Worm (Caenorhabditis elegans) whole organism, L4 larva: ENCODE measurements around the gene T03F7.5.
A peak's percentile ranks its signal among the peaks of the same experiment; 100 is the strongest.

ENCODE experiments used
- F10B5.3 ChIP-seq: sonication (generic microtip); optimal IDR thresholded peaks from 2 replicates; lab custom pipeline; 2016; ENCODE audit warnings: mild to moderate bottlenecking, missing genetic modification characterization, missing compliant biosample characterization
- F26F4.8 ChIP-seq: fragments of 200-800 bp; sonication (Bioruptor generic); conservative IDR thresholded peaks from 2 replicates; pipeline ENCODE4 v1.3.6; 2022; ENCODE audit warnings: missing genetic modification characterization, missing compliant biosample characterization
- F37D6.2 ChIP-seq: sonication (generic microtip); optimal IDR thresholded peaks from 2 replicates; lab custom pipeline; 2016; ENCODE audit warnings: mild to moderate bottlenecking, missing genetic modification characterization, missing compliant biosample characterization
- F44E2.7 ChIP-seq: fragments of 200-800 bp; sonication (Bioruptor generic); IDR thresholded peaks from 2 replicates; pipeline ENCODE4 v2.1.2; 2022; ENCODE audit warnings: missing genetic modification characterization, missing compliant biosample characterization
- F49E8.2 ChIP-seq: sonication (generic microtip); optimal IDR thresholded peaks from 2 replicates; lab custom pipeline; 2016; ENCODE audit warnings: missing compliant biosample characterization, mild to moderate bottlenecking, missing genetic modification characterization, borderline replicate concordance
- T26A8.4 ChIP-seq: fragments of 200-800 bp; sonication (Bioruptor generic); IDR thresholded peaks from 2 replicates; pipeline ENCODE4 v1.3.6; 2022; ENCODE audit warnings: missing genetic modification characterization, missing compliant biosample characterization
- ZK546.5 ChIP-seq, 2 experiments: sonication (generic microtip); optimal IDR thresholded peaks; 2 replicates each; lab custom pipeline; 2017; ENCODE audit warnings: missing biosample characterization in 2 of 2, missing genetic modification characterization in 2 of 2
- aha-1 ChIP-seq: fragments of 150-350 bp; peaks from one replicate; lab custom pipeline; 2014; ENCODE audit warnings: missing biosample characterization, missing genetic modification characterization
- aly-2 ChIP-seq: sonication (generic microtip); optimal IDR thresholded peaks from 2 replicates; lab custom pipeline; 2018; ENCODE audit warnings: missing biosample characterization, missing genetic modification characterization
- arid-1 ChIP-seq: fragments of 200-800 bp; sonication (Bioruptor generic); conservative IDR thresholded peaks from 2 replicates; pipeline ENCODE4 v1.3.6; 2022; ENCODE audit warnings: missing genetic modification reagents, missing genetic modification characterization, missing compliant biosample characterization
- attf-4 ChIP-seq: sonication (generic microtip); optimal IDR thresholded peaks from 3 replicates; lab custom pipeline; 2017; ENCODE audit warnings: missing biosample characterization, missing genetic modification characterization
- ceh-32 ChIP-seq: sonication (generic microtip); optimal IDR thresholded peaks from 2 replicates; lab custom pipeline; 2016; ENCODE audit warnings: mild to moderate bottlenecking, missing genetic modification characterization, missing compliant biosample characterization; ENCODE audit not compliant: poor library complexity
- ctbp-1 ChIP-seq: fragments of 200-800 bp; sonication (Bioruptor generic); IDR thresholded peaks from 2 replicates; pipeline ENCODE4 v1.3.6; 2022; ENCODE audit warnings: missing genetic modification reagents, missing genetic modification characterization, missing compliant biosample characterization
- daf-16 ChIP-seq, 3 experiments: sonication (generic microtip); optimal IDR thresholded peaks; 2 replicates each; lab custom pipeline; 2016 to 2017; ENCODE audit warnings: missing genetic modification characterization in 3 of 3, missing genetic modification reagents in 3 of 3, mild to moderate bottlenecking in 2 of 3, missing compliant biosample characterization in 2 of 3, missing biosample characterization in 1 of 3, moderate library complexity in 1 of 3
- dmd-6 ChIP-seq: fragments of 200-800 bp; sonication (Bioruptor generic); IDR thresholded peaks from 2 replicates; pipeline ENCODE4 v1.3.6; 2022; ENCODE audit warnings: missing genetic modification reagents, missing genetic modification characterization, missing compliant biosample characterization
- dpl-1 ChIP-seq: fragments of 150-350 bp; optimal IDR thresholded peaks from 2 replicates; lab custom pipeline; 2014; ENCODE audit warnings: missing biosample characterization, missing genetic modification reagents, missing genetic modification characterization
- dve-1 ChIP-seq: sonication (generic microtip); optimal IDR thresholded peaks from 2 replicates; lab custom pipeline; 2017; ENCODE audit warnings: antibody characterized with exemption, mild to moderate bottlenecking, missing genetic modification characterization, missing compliant biosample characterization; ENCODE audit not compliant: insufficient read depth
- egl-27 ChIP-seq: sonication (generic microtip); optimal IDR thresholded peaks from 3 replicates; lab custom pipeline; 2017; ENCODE audit warnings: missing biosample characterization, missing genetic modification reagents, missing genetic modification characterization
- fos-1 ChIP-seq: fragments of 150-350 bp; optimal IDR thresholded peaks from 2 replicates; lab custom pipeline; 2014; ENCODE audit warnings: missing biosample characterization, missing genetic modification characterization
- gei-8 ChIP-seq: fragments of 200-800 bp; sonication (Bioruptor generic); optimal IDR thresholded peaks from 2 replicates; lab custom pipeline; 2018; ENCODE audit warnings: mild to moderate bottlenecking, missing genetic modification characterization, missing compliant biosample characterization
- hif-1 ChIP-seq, 2 experiments: sonication (generic microtip); optimal IDR thresholded peaks; 2 replicates each; lab custom pipeline; 2016 to 2017; ENCODE audit warnings: missing compliant biosample characterization in 2 of 2, missing genetic modification characterization in 2 of 2, missing genetic modification reagents in 2 of 2, missing genotype in 2 of 2, mild to moderate bottlenecking in 1 of 2
- hlh-11 ChIP-seq: fragments of 200-800 bp; sonication (Bioruptor generic); optimal IDR thresholded peaks from 2 replicates; lab custom pipeline; 2018; ENCODE audit warnings: mild to moderate bottlenecking, missing genetic modification characterization, missing compliant biosample characterization
- hlh-30 ChIP-seq: sonication (generic microtip); optimal IDR thresholded peaks from 2 replicates; lab custom pipeline; 2017; ENCODE audit warnings: antibody characterized with exemption, mild to moderate bottlenecking, missing genetic modification characterization, missing compliant biosample characterization; ENCODE audit not compliant: insufficient read depth
- hmg-1.1 ChIP-seq: fragments of 200-800 bp; sonication (Bioruptor generic); IDR thresholded peaks from 2 replicates; pipeline ENCODE4 v1.3.6; 2022; ENCODE audit warnings: missing genetic modification reagents, missing genetic modification characterization, missing compliant biosample characterization
- lin-1 ChIP-seq: fragments of 200-800 bp; sonication (Bioruptor generic); IDR thresholded peaks from 2 replicates; pipeline ENCODE4 v1.3.6; 2022; ENCODE audit warnings: missing genetic modification reagents, missing genetic modification characterization, missing compliant biosample characterization
- lin-13 ChIP-seq: fragments of 150-350 bp; optimal IDR thresholded peaks from 2 replicates; lab custom pipeline; 2014; ENCODE audit warnings: missing biosample characterization, missing genetic modification reagents, missing genetic modification characterization
- lin-15B ChIP-seq: fragments of 150-350 bp; sonication (generic microtip); optimal IDR thresholded peaks from 3 replicates; lab custom pipeline; 2014; ENCODE audit warnings: missing biosample characterization, missing genetic modification characterization
- lin-39 ChIP-seq: fragments of 150-350 bp; optimal IDR thresholded peaks from 2 replicates; lab custom pipeline; 2014; ENCODE audit warnings: missing biosample characterization, missing genetic modification reagents, missing genetic modification characterization
- lir-3 ChIP-seq: sonication (generic microtip); optimal IDR thresholded peaks from 2 replicates; lab custom pipeline; 2016; ENCODE audit warnings: mild to moderate bottlenecking, missing genetic modification characterization, missing compliant biosample characterization
- madf-5 ChIP-seq, 2 experiments: fragments of 200-800 bp; sonication (Bioruptor generic); IDR thresholded peaks; 2 replicates each; pipeline ENCODE4 v1.3.6; 2022; ENCODE audit warnings: missing compliant biosample characterization in 2 of 2, missing genetic modification characterization in 2 of 2
- mdl-1 ChIP-seq, 2 experiments: fragments of 150-350 bp in 1 of 2; sonication (generic microtip) in 1 of 2; optimal IDR thresholded peaks; 2 replicates each; lab custom pipeline; 2014 to 2017; ENCODE audit warnings: missing biosample characterization in 2 of 2, missing genetic modification characterization in 2 of 2
- mes-2 ChIP-seq: sonication (generic microtip); optimal IDR thresholded peaks from 2 replicates; lab custom pipeline; 2016; ENCODE audit warnings: missing genotype, mild to moderate bottlenecking, missing genetic modification characterization, missing compliant biosample characterization; ENCODE audit not compliant: poor library complexity, severe bottlenecking
- mxl-3 ChIP-seq: fragments of 200-800 bp; sonication (Bioruptor generic); optimal IDR thresholded peaks from 2 replicates; lab custom pipeline; 2018; ENCODE audit warnings: mild to moderate bottlenecking, missing genetic modification characterization, missing compliant biosample characterization
- nhr-28 ChIP-seq: fragments of 150-350 bp; optimal IDR thresholded peaks from 2 replicates; lab custom pipeline; 2014; ENCODE audit warnings: missing biosample characterization, missing genetic modification characterization
- nhr-48 ChIP-seq: sonication (generic microtip); optimal IDR thresholded peaks from 2 replicates; lab custom pipeline; 2016; ENCODE audit warnings: mild to moderate bottlenecking, missing genetic modification characterization, missing compliant biosample characterization
- nhr-76 ChIP-seq: fragments of 150-350 bp; optimal IDR thresholded peaks from 2 replicates; lab custom pipeline; 2014; ENCODE audit warnings: missing biosample characterization, missing genetic modification characterization
- nhr-77 ChIP-seq: fragments of 150-350 bp; optimal IDR thresholded peaks from 2 replicates; lab custom pipeline; 2014; ENCODE audit warnings: missing biosample characterization, missing genetic modification characterization
- php-3 ChIP-seq: fragments of 200-800 bp; sonication (Bioruptor generic); IDR thresholded peaks from 2 replicates; pipeline ENCODE4 v1.3.6; 2022; ENCODE audit warnings: missing genetic modification reagents, missing genetic modification characterization, missing compliant biosample characterization
- pqm-1 ChIP-seq: sonication (generic microtip); optimal IDR thresholded peaks from 2 replicates; lab custom pipeline; 2017; ENCODE audit warnings: missing biosample characterization, missing genetic modification characterization
- sdz-12 ChIP-seq: fragments of 200-800 bp; sonication (Bioruptor generic); optimal IDR thresholded peaks from 2 replicates; lab custom pipeline; 2018; ENCODE audit warnings: mild to moderate bottlenecking, missing genetic modification characterization, missing compliant biosample characterization
- skn-1 ChIP-seq: fragments of 150-350 bp; optimal IDR thresholded peaks from 2 replicates; lab custom pipeline; 2014; ENCODE audit warnings: missing biosample characterization, missing genetic modification characterization
- tra-1 ChIP-seq: fragments of 200-800 bp; sonication (Bioruptor generic); IDR thresholded peaks from 2 replicates; pipeline ENCODE4 v1.3.6; 2022; ENCODE audit warnings: missing genetic modification reagents, missing genetic modification characterization, missing compliant biosample characterization
- unc-130 ChIP-seq: sonication (generic microtip); optimal IDR thresholded peaks from 2 replicates; lab custom pipeline; 2016; ENCODE audit warnings: missing genetic modification reagents, missing genetic modification characterization, missing compliant biosample characterization
- unc-39 ChIP-seq: sonication (generic microtip); optimal IDR thresholded peaks from 2 replicates; lab custom pipeline; 2017; ENCODE audit warnings: missing biosample characterization, missing genetic modification characterization
- unc-62 ChIP-seq, 3 experiments: fragments of 150-350 bp in 1 of 3; sonication (generic microtip); optimal IDR thresholded peaks in 2 of 3; peaks in 1 of 3; 1 replicate in 1 of 3; 2 replicates in 2 of 3; lab custom pipeline; 2014 to 2017; ENCODE audit warnings: missing biosample characterization in 3 of 3, missing genetic modification characterization in 3 of 3, missing genetic modification reagents in 3 of 3, missing genotype in 1 of 3
- vab-7 ChIP-seq: fragments of 200-800 bp; sonication (Bioruptor generic); IDR thresholded peaks from 2 replicates; pipeline ENCODE4 v1.3.6; 2022; ENCODE audit warnings: missing genetic modification reagents, missing genetic modification characterization, missing compliant biosample characterization

T03F7.5 gene

DNA sequence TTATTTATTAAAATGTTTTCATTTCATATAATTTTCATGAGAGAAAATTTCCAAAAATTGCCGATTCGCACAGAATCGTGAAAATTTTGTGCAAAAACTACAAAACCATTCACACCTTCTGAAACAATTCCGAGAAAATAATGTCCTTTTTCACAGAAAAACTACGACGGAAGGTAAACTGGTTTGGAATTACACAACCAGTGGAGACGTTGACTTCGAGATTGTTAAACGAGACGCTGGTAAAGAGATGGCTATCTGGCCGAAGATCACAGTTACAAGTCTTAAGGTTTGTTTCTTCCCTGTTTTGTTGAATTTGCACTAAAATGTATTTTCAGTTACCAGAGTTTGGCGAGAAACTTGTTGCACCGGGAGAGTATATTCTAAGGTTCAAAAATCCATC lies 14.4 kb upstream of the T03F7.5 start:
- peak; percentile 77 for TF ChIP-seq aha-1 (tag; lab: Kevin White, UChicago)
- peak in 1 of 2 experiments; percentile 24 for TF ChIP-seq unc-62 (GFP tag; optimal IDR thresholded peaks at IDR 0.05 in 1 of 2; lab: Kevin White, UChicago)
- no peak for TF ChIP-seq unc-62 (tag; optimal IDR thresholded peaks at IDR 0.05; lab: Kevin White, UChicago)
- TF ChIP-seq hif-1 (tag; optimal IDR thresholded peaks at IDR 0.05; lab: Kevin White, UChicago): no peak

DNA sequence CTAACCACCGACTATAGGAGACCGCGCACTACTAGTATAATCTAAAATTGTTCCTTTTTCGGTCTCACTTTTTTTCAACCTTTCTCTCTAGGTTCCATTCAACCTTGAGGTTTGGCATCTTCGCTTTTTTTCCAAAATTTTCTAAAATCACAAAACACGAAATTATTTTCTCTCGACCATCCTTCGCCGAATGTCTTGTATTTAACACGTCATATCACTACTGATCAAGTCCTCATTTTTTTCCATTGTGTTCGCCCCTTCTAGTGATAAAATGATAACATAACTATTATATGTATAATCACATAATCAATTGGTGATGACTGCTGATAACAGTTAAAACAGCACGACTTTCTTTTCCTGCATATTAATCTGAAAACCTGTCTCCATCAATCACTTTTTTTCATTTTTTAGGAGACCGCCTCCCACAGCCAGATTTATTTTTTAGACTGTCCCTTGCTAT lies 12.5 kb upstream of the T03F7.5 start, which contains the start of gene T03F7.7:
T03F7.7 (plus strand) TSS at position 410 of the 460 bp plus-strand sequence.
- no peak for TF ChIP-seq madf-5 (GFP tag; IDR thresholded peaks at IDR 0.05; lab: Robert Waterston, UW)
- TF ChIP-seq mxl-3: peak; percentile 46
- TF ChIP-seq hlh-30: no peak
- no peak for TF ChIP-seq skn-1 (tag; lab: Kevin White, UChicago)
- no peak for TF ChIP-seq attf-4 (tag; lab: Kevin White, UChicago)
- TF ChIP-seq pqm-1 (tag; lab: Kevin White, UChicago): peak; percentile 93
- TF ChIP-seq lin-39 (tag; lab: Kevin White, UChicago): no peak
- no peak for TF ChIP-seq F37D6.2
- no peak for TF ChIP-seq F49E8.2 (tag; lab: Kevin White, UChicago)
- no peak for TF ChIP-seq aly-2 (tag; lab: Kevin White, UChicago)
- no peak for TF ChIP-seq sdz-12 (GFP tag; lab: Kevin White, UChicago)
- peak; percentile 64 for TF ChIP-seq nhr-77 (tag; lab: Kevin White, UChicago)
- peak in 1 of 2 experiments; percentile 35 for TF ChIP-seq mdl-1 (tag; optimal IDR thresholded peaks at IDR 0.05; lab: Kevin White, UChicago)
- no peak for TF ChIP-seq lin-15B (tag; lab: Kevin White, UChicago)
- no peak for TF ChIP-seq mes-2 (tag; lab: Kevin White, UChicago)
- no peak for TF ChIP-seq daf-16 (GFP tag; optimal IDR thresholded peaks at IDR 0.05; lab: Kevin White, UChicago)
- peak; percentile 55 for TF ChIP-seq daf-16 (tag; optimal IDR thresholded peaks at IDR 0.05; lab: Kevin White, UChicago)
- TF ChIP-seq dpl-1 (GFP tag; lab: Kevin White, UChicago): no peak
- TF ChIP-seq dve-1 (tag; lab: Kevin White, UChicago): no peak
- no peak for TF ChIP-seq unc-39 (tag; lab: Kevin White, UChicago)
- TF ChIP-seq lir-3 (tag; lab: Kevin White, UChicago): no peak
- no peak for TF ChIP-seq F26F4.8
- no peak for TF ChIP-seq gei-8
- TF ChIP-seq F10B5.3 (tag; lab: Kevin White, UChicago): no peak
- no peak for TF ChIP-seq unc-130 (GFP tag; lab: Kevin White, UChicago)
- no peak for TF ChIP-seq egl-27 (tag; lab: Kevin White, UChicago)
- TF ChIP-seq hlh-11 (tag; lab: Kevin White, UChicago): peak; percentile 66
- peak; percentile 84 for TF ChIP-seq lin-1
- no peak for TF ChIP-seq hmg-1.1 (GFP tag; lab: Robert Waterston, UW)
- TF ChIP-seq php-3 (GFP tag; lab: Robert Waterston, UW): peak; percentile 75
- no peak for TF ChIP-seq ctbp-1 (GFP tag; lab: Robert Waterston, UW)
- TF ChIP-seq vab-7 (GFP tag; lab: Robert Waterston, UW): no peak
- TF ChIP-seq F44E2.7 (GFP tag; lab: Robert Waterston, UW): no peak
- no peak for TF ChIP-seq T26A8.4
- TF ChIP-seq ceh-32 (tag; lab: Kevin White, UChicago): no peak
- no peak for TF ChIP-seq unc-62 (GFP tag; optimal IDR thresholded peaks at IDR 0.05 in 1 of 2; lab: Kevin White, UChicago)
- TF ChIP-seq unc-62 (tag; optimal IDR thresholded peaks at IDR 0.05; lab: Kevin White, UChicago): no peak
- no peak for TF ChIP-seq arid-1 (GFP tag; lab: Robert Waterston, UW)
- TF ChIP-seq ZK546.5 (tag; optimal IDR thresholded peaks at IDR 0.05; lab: Kevin White, UChicago): no peak
- peak; percentile 45 for TF ChIP-seq nhr-48 (tag; lab: Kevin White, UChicago)
- TF ChIP-seq nhr-28: peak; percentile 85
- TF ChIP-seq fos-1 (tag; lab: Kevin White, UChicago): no peak
- no peak for TF ChIP-seq nhr-76 (tag; lab: Kevin White, UChicago)
- TF ChIP-seq dmd-6 (GFP tag; lab: Robert Waterston, UW): peak; percentile 85
- TF ChIP-seq tra-1: peak; percentile 73; the same call in 1 of the 2 replicates
- TF ChIP-seq lin-13 (GFP tag; lab: Kevin White, UChicago): no peak
- TF ChIP-seq, all 104 proteins: peak for 12
